Worm (Caenorhabditis elegans): ENCODE measurements around the gene sos-1.

DNA sequence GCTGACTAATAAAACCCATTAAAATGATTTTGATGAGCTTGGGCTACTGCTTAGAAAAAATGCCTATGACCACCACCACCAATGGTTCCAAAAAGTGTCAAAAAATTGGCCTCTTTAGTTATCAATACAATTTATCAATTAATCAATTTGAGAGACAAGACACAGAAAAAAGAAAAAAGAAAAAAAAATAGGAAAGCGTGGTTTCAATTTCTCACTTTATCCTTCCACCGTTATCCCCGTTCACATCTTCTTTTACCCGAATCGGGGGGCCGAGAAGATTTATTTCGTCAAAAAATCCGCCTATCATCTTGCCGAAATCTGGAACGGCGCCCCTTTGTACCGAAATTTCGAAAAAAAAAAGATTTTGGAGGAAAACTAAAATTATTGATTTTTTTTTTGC lies 48.4 kb downstream of the sos-1 start:
- TF ChIP-seq cnd-1 (tag; optimal IDR thresholded peaks at IDR 0.05) (no peak), nhr-237 (tag; optimal IDR thresholded peaks at IDR 0.05) (no peak), snpc-4 (tag; optimal IDR thresholded peaks at IDR 0.05) (no peak), unc-62 (GFP tag; optimal IDR thresholded peaks at IDR 0.05) (no peak), nhr-28 (tag; optimal IDR thresholded peaks at IDR 0.05) (no peak), unc-120 (tag; optimal IDR thresholded peaks at IDR 0.05; ENCODE audit: poor library complexity, severe bottlenecking) (no peak), ceh-43 (GFP tag; optimal IDR thresholded peaks at IDR 0.05) (no peak), ztf-11 (tag; optimal IDR thresholded peaks at IDR 0.05) (no peak), ces-1 (GFP tag; optimal IDR thresholded peaks at IDR 0.05) (no peak), flh-1 (GFP tag; optimal IDR thresholded peaks at IDR 0.05) (no peak), hlh-1 (tag; optimal IDR thresholded peaks at IDR 0.05) (no peak), ham-2 (GFP tag; optimal IDR thresholded peaks at IDR 0.05) (no peak), ceh-83 (GFP tag; optimal IDR thresholded peaks at IDR 0.05) (no peak), pha-4 (tag; optimal IDR thresholded peaks at IDR 0.05) (no peak)
